Worm (Caenorhabditis elegans): ENCODE measurements around the gene T01B7.9.

T01B7.9 gene

ce11 chrII:8726700-8727099 lies at the start of gene T01B7.9:
Gene T01B7.9 (minus strand): TSS chrII:8726800.
- TF ChIP-seq hmg-4 (GFP tag; optimal IDR thresholded peaks at IDR 0.05) = no peak
- TF ChIP-seq ceh-36 (tag; optimal IDR thresholded peaks at IDR 0.05) = no peak

ce11 chrII:8770675-8771074 lies 44.1 kb upstream of the T01B7.9 start, which contains the start of gene let-19:
Gene let-19 (plus strand): TSS chrII:8770975.
- TF ChIP-seq scrt-1 (GFP tag; IDR thresholded peaks at IDR 0.05) = no peak
- TF ChIP-seq pes-1 (GFP tag; IDR thresholded peaks at IDR 0.05) = no peak
- TF ChIP-seq B0310.2 (tag; optimal IDR thresholded peaks at IDR 0.05) = no peak
- no peak for TF ChIP-seq ceh-36 (tag; optimal IDR thresholded peaks at IDR 0.05)
- no peak for TF ChIP-seq hnd-1 (tag; optimal IDR thresholded peaks at IDR 0.05)
- no peak for TF ChIP-seq F13C5.2 (tag; optimal IDR thresholded peaks at IDR 0.05)
- no peak for TF ChIP-seq hmbx-1 (tag; optimal IDR thresholded peaks at IDR 0.05)
- no peak for TF ChIP-seq hmg-4 (GFP tag; optimal IDR thresholded peaks at IDR 0.05)
- TF ChIP-seq ama-1 (optimal IDR thresholded peaks at IDR 0.05) = no peak
- TF ChIP-seq ceh-13 (GFP tag; optimal IDR thresholded peaks at IDR 0.05) = no peak
- no peak for TF ChIP-seq tbx-11 (GFP tag; IDR thresholded peaks at IDR 0.05)
- no peak for TF ChIP-seq ets-7 (tag; optimal IDR thresholded peaks at IDR 0.05)
- no peak for TF ChIP-seq flt-1 (GFP tag; IDR thresholded peaks at IDR 0.05)
- no peak for TF ChIP-seq aly-1 (tag; optimal IDR thresholded peaks at IDR 0.05)
- TF ChIP-seq tbx-37 (GFP tag; conservative IDR thresholded peaks at IDR 0.05) = no peak
- TF ChIP-seq sea-1 (GFP tag; conservative IDR thresholded peaks at IDR 0.05) = no peak

ce11 chrII:8769375-8769774 lies 42.8 kb upstream of the T01B7.9 start:
- peak; percentile 69 for TF ChIP-seq hmg-4 (GFP tag; optimal IDR thresholded peaks at IDR 0.05)
- peak; percentile 53 for TF ChIP-seq F13C5.2 (tag; optimal IDR thresholded peaks at IDR 0.05)
- no peak for TF ChIP-seq pes-1 (GFP tag; IDR thresholded peaks at IDR 0.05)
- no peak for TF ChIP-seq B0310.2 (tag; optimal IDR thresholded peaks at IDR 0.05)

- TF ChIP-seq tbx-11 (GFP tag; IDR thresholded peaks at IDR 0.05) (no peak), hnd-1 (tag; optimal IDR thresholded peaks at IDR 0.05) (no peak), B0310.2 (tag; optimal IDR thresholded peaks at IDR 0.05) (no peak), ets-7 (tag; optimal IDR thresholded peaks at IDR 0.05) (no peak), aly-1 (tag; optimal IDR thresholded peaks at IDR 0.05) (no peak), hmbx-1 (tag; optimal IDR thresholded peaks at IDR 0.05) (no peak)
Observed at ce11 chrII:8766897-8767296, 40.3 kb upstream of the T01B7.9 start, which contains the start of gene pah-1. Gene pah-1 (minus strand): TSS chrII:8766997.

ce11 chrII:8766475-8766874 lies 39.9 kb upstream of the T01B7.9 start, which contains the start of the genes nsph-1.1 and K08F8.15:
Gene nsph-1.1 (plus strand): TSS chrII:8766775.
Gene K08F8.15 (plus strand): TSS chrII:8766809.
- TF ChIP-seq F13C5.2 (tag; optimal IDR thresholded peaks at IDR 0.05) (no peak), ama-1 (optimal IDR thresholded peaks at IDR 0.05) (no peak), ceh-36 (tag; optimal IDR thresholded peaks at IDR 0.05) (no peak), pes-1 (GFP tag; IDR thresholded peaks at IDR 0.05) (no peak), flt-1 (GFP tag; IDR thresholded peaks at IDR 0.05) (no peak), scrt-1 (GFP tag; IDR thresholded peaks at IDR 0.05) (no peak)

ce11 chrII:8765131-8765530 lies 38.5 kb upstream of the T01B7.9 start:
- TF ChIP-seq ets-7 (tag; optimal IDR thresholded peaks at IDR 0.05) = no peak
- no peak for TF ChIP-seq tbx-11 (GFP tag; IDR thresholded peaks at IDR 0.05)
- no peak for TF ChIP-seq aly-1 (tag; optimal IDR thresholded peaks at IDR 0.05)
- TF ChIP-seq hmg-4 (GFP tag; optimal IDR thresholded peaks at IDR 0.05) = no peak

- no peak for TF ChIP-seq ceh-13 (GFP tag; optimal IDR thresholded peaks at IDR 0.05)
- TF ChIP-seq scrt-1 (GFP tag; IDR thresholded peaks at IDR 0.05) = no peak
- no peak for TF ChIP-seq F13C5.2 (tag; optimal IDR thresholded peaks at IDR 0.05)
- no peak for TF ChIP-seq ets-7 (tag; optimal IDR thresholded peaks at IDR 0.05)
Observed at ce11 chrII:8764332-8764731, 37.7 kb upstream of the T01B7.9 start.

- TF ChIP-seq ama-1 (optimal IDR thresholded peaks at IDR 0.05) = no peak
- no peak for TF ChIP-seq hmbx-1 (tag; optimal IDR thresholded peaks at IDR 0.05)
- TF ChIP-seq B0310.2 (tag; optimal IDR thresholded peaks at IDR 0.05) = no peak
- TF ChIP-seq tbx-37 (GFP tag; conservative IDR thresholded peaks at IDR 0.05) = no peak
- TF ChIP-seq hmg-4 (GFP tag; optimal IDR thresholded peaks at IDR 0.05) = no peak
- TF ChIP-seq scrt-1 (GFP tag; IDR thresholded peaks at IDR 0.05) = no peak
- TF ChIP-seq ets-7 (tag; optimal IDR thresholded peaks at IDR 0.05) = no peak
- no peak for TF ChIP-seq ceh-13 (GFP tag; optimal IDR thresholded peaks at IDR 0.05)
- no peak for TF ChIP-seq tbx-11 (GFP tag; IDR thresholded peaks at IDR 0.05)
- no peak for TF ChIP-seq flt-1 (GFP tag; IDR thresholded peaks at IDR 0.05)
- no peak for TF ChIP-seq hnd-1 (tag; optimal IDR thresholded peaks at IDR 0.05)
- no peak for TF ChIP-seq pes-1 (GFP tag; IDR thresholded peaks at IDR 0.05)
Observed at ce11 chrII:8763367-8763766, 36.8 kb upstream of the T01B7.9 start.

ce11 chrII:8761739-8762138 lies 35.1 kb upstream of the T01B7.9 start:
- TF ChIP-seq hmg-4 (GFP tag; optimal IDR thresholded peaks at IDR 0.05) = no peak
- no peak for TF ChIP-seq B0310.2 (tag; optimal IDR thresholded peaks at IDR 0.05)
- TF ChIP-seq aly-1 (tag; optimal IDR thresholded peaks at IDR 0.05) = no peak
- TF ChIP-seq sea-1 (GFP tag; conservative IDR thresholded peaks at IDR 0.05) = no peak
- TF ChIP-seq scrt-1 (GFP tag; IDR thresholded peaks at IDR 0.05) = no peak
- no peak for TF ChIP-seq flt-1 (GFP tag; IDR thresholded peaks at IDR 0.05)
- TF ChIP-seq tra-4 (tag; optimal IDR thresholded peaks at IDR 0.05) = no peak
- TF ChIP-seq hmbx-1 (tag; optimal IDR thresholded peaks at IDR 0.05) = no peak
- no peak for TF ChIP-seq F13C5.2 (tag; optimal IDR thresholded peaks at IDR 0.05)
- TF ChIP-seq ama-1 (optimal IDR thresholded peaks at IDR 0.05) = no peak
- no peak for TF ChIP-seq pes-1 (GFP tag; IDR thresholded peaks at IDR 0.05)
- no peak for TF ChIP-seq ceh-13 (GFP tag; optimal IDR thresholded peaks at IDR 0.05)
- TF ChIP-seq ets-7 (tag; optimal IDR thresholded peaks at IDR 0.05) = no peak

All from whole organism, early embryonic.